Worm (Caenorhabditis elegans) whole organism, late embryonic: ENCODE results near the gene F09E5.8.

Experiments
- K09A11.1 ChIP-seq: sonication (generic microtip); optimal IDR thresholded peaks from 2 replicates; lab custom pipeline; 2017; ENCODE audit warnings: antibody characterized with exemption, mild to moderate bottlenecking, missing genetic modification characterization, missing compliant biosample characterization; ENCODE audit not compliant: insufficient read depth
- ama-1 ChIP-seq: fragments of 150-350 bp; optimal IDR thresholded peaks from 2 replicates; lab custom pipeline; 2014
- ceh-9 ChIP-seq: sonication (generic microtip); optimal IDR thresholded peaks from 2 replicates; lab custom pipeline; 2016; ENCODE audit warnings: mild to moderate bottlenecking, missing genetic modification characterization, inconsistent platforms, missing compliant biosample characterization
- elt-4 ChIP-seq: sonication (generic microtip); optimal IDR thresholded peaks from 2 replicates; lab custom pipeline; 2016; ENCODE audit warnings: missing genetic modification characterization, missing compliant biosample characterization
- gmeb-2 ChIP-seq: sonication (generic microtip); optimal IDR thresholded peaks from 2 replicates; lab custom pipeline; 2016; ENCODE audit warnings: missing genetic modification characterization, inconsistent platforms, missing compliant biosample characterization
- hlh-13 ChIP-seq: fragments of 200-800 bp; sonication (Bioruptor generic); optimal IDR thresholded peaks from 2 replicates; lab custom pipeline; 2018; ENCODE audit warnings: mild to moderate bottlenecking, missing genetic modification characterization, missing compliant biosample characterization
- hlh-30 ChIP-seq: sonication (generic microtip); optimal IDR thresholded peaks from 2 replicates; lab custom pipeline; 2017; ENCODE audit warnings: antibody characterized with exemption, missing genetic modification characterization, missing compliant biosample characterization; ENCODE audit not compliant: insufficient read depth
- lim-6 ChIP-seq: sonication (generic microtip); optimal IDR thresholded peaks from 2 replicates; lab custom pipeline; 2016; ENCODE audit warnings: missing genetic modification characterization, missing compliant biosample characterization
- madf-2 ChIP-seq: sonication (generic microtip); optimal IDR thresholded peaks from 2 replicates; lab custom pipeline; 2017; ENCODE audit warnings: missing genetic modification characterization, missing compliant biosample characterization
- nhr-11 ChIP-seq: fragments of 150-350 bp; optimal IDR thresholded peaks from 2 replicates; lab custom pipeline; 2014; ENCODE audit warnings: missing biosample characterization, missing genetic modification characterization
- sdc-2 ChIP-seq: sonication (generic microtip); optimal IDR thresholded peaks from 2 replicates; lab custom pipeline; 2016; ENCODE audit warnings: missing genotype, missing genetic modification characterization, missing compliant biosample characterization
- sox-4 ChIP-seq: sonication (generic microtip); optimal IDR thresholded peaks from 2 replicates; lab custom pipeline; 2017; ENCODE audit warnings: mild to moderate bottlenecking, missing genetic modification characterization, inconsistent platforms, missing compliant biosample characterization
- unc-42 ChIP-seq: sonication (generic microtip); optimal IDR thresholded peaks from 2 replicates; lab custom pipeline; 2016; ENCODE audit warnings: missing genotype, missing genetic modification characterization, missing compliant biosample characterization

- TF ChIP-seq unc-42 (no peak), K09A11.1 (tag; lab: Kevin White, UChicago) (no peak), ama-1 (lab: Kevin White, UChicago) (no peak), madf-2 (tag; lab: Kevin White, UChicago) (no peak), nhr-11 (tag; lab: Kevin White, UChicago) (no peak), gmeb-2 (no peak), hlh-30 (tag; lab: Kevin White, UChicago) (no peak), sox-4 (tag; lab: Kevin White, UChicago) (no peak), hlh-13 (GFP tag; lab: Kevin White, UChicago) (no peak), lim-6 (tag; lab: Kevin White, UChicago) (no peak), ceh-9 (no peak), sdc-2 (tag; lab: Kevin White, UChicago) (no peak), elt-4 (tag; lab: Kevin White, UChicago) (no peak)
Measured at ce11 chrII:5332345-5333124, 17.9 kb upstream of the F09E5.8 start.
